Worm (Caenorhabditis elegans): ENCODE measurements around the gene F20G2.5.

The F20G2.5 gene

DNA sequence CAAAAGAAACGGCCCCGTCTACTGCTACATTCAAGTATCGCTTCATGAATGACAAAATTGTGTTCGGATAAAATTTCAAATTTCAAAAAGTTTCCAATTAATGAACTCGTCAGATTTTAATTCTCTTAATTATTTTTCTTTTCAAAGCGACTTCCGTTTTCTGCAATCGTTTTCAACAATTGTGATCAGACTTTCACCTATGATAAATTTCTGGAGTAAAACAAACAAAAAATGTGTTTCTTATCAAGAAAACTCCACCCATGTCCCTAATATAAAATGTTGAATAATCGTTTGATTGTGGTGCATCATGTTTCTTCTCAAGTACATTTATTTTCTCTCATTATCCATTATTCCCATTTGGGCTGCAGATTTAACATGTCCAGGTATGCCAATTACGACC is at the start of gene F20G2.5:
Gene F20G2.5 (plus strand): TSS at position 301 of the 400 bp plus-strand sequence.
- TF ChIP-seq nhr-28 (tag; optimal IDR thresholded peaks at IDR 0.05) (peak; percentile 49), attf-4 (tag; optimal IDR thresholded peaks at IDR 0.05) (no peak)

DNA sequence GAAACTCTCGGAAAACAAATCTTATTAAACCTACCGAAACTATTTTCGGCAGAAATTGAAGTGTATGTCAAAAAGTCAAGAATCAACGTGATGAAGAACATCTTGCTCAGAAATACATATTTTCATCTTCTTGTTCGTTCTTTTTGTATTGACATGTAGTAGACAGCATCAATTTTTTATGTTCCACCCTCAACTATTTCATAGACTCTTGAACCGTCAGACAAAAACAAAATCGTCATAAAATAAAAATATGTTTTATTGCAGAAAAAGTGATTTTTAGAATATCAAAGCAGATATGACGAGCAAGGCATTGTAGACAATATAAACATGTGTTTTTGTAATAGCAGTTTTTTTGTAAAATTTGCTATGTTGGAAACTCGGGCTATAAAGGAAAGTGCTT is 46.5 kb upstream of the F20G2.5 start, which contains the start of gene F35E12.2:
Gene F35E12.2 (minus strand): TSS at position 101 of the 400 bp plus-strand sequence.
- TF ChIP-seq pha-4 (GFP tag; IDR thresholded peaks at IDR 0.05) (no peak), pha-4 (tag; optimal IDR thresholded peaks at IDR 0.05) (no peak), nhr-10 (tag; optimal IDR thresholded peaks at IDR 0.05) (no peak), tag-97 (GFP tag; IDR thresholded peaks at IDR 0.05) (no peak), saeg-2 (GFP tag; IDR thresholded peaks at IDR 0.05) (no peak), gei-8 (GFP tag; optimal IDR thresholded peaks at IDR 0.05) (no peak), fkh-10 (GFP tag; optimal IDR thresholded peaks at IDR 0.05) (no peak), skn-1 (tag; optimal IDR thresholded peaks at IDR 0.05) (no peak), daf-8 (GFP tag; IDR thresholded peaks at IDR 0.05) (no peak), nhr-25 (tag; optimal IDR thresholded peaks at IDR 0.05; ENCODE audit: borderline replicate concordance, insufficient read depth) (no peak), rbr-2 (tag; optimal IDR thresholded peaks at IDR 0.05) (no peak), nhr-42 (GFP tag; IDR thresholded peaks at IDR 0.05) (no peak), ceh-28 (tag; optimal IDR thresholded peaks at IDR 0.05) (no peak), jun-1 (tag; optimal IDR thresholded peaks at IDR 0.05) (no peak), unc-130 (GFP tag; optimal IDR thresholded peaks at IDR 0.05) (no peak), madf-5 (GFP tag; IDR thresholded peaks at IDR 0.05) (no peak), Y5F2A.4 (GFP tag; optimal IDR thresholded peaks at IDR 0.05) (no peak), ctbp-1 (GFP tag; IDR thresholded peaks at IDR 0.05) (no peak), F26F4.8 (GFP tag; conservative IDR thresholded peaks at IDR 0.05) (no peak)

DNA sequence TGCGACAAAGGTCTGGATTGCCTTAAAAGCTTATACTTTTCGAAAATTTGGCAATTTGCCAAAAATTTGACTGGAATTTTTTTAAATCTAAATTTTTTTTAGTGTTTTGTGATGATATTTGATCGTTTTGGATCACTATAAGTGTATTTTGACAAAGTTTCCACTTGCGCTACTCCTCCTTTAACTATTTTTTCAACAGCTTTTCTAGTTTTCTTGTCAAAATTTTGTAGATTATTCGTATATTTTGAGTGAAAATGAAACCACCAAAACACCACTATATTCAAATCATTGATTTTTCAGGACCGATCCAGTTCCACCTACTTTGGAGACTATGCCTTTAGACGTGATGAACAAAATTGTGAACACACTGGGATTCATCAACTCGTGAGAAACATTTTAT is 45.7 kb upstream of the F20G2.5 start, which contains the start of gene fbxa-181:
Gene fbxa-181 (plus strand): TSS at position 301 of the 400 bp plus-strand sequence.
- no peak for TF ChIP-seq pha-4 (GFP tag; IDR thresholded peaks at IDR 0.05)
- TF ChIP-seq pha-4 (tag; optimal IDR thresholded peaks at IDR 0.05): no peak
- TF ChIP-seq dve-1 (tag; optimal IDR thresholded peaks at IDR 0.05; ENCODE audit: insufficient read depth): no peak
- TF ChIP-seq snpc-4 (tag; optimal IDR thresholded peaks at IDR 0.05): no peak
- TF ChIP-seq T20F7.1 (GFP tag; optimal IDR thresholded peaks at IDR 0.05): no peak
- no peak for TF ChIP-seq skn-1 (tag; optimal IDR thresholded peaks at IDR 0.05)
- no peak for TF ChIP-seq ceh-82 (tag; optimal IDR thresholded peaks at IDR 0.05)
- TF ChIP-seq fkh-10 (GFP tag; optimal IDR thresholded peaks at IDR 0.05): no peak
- no peak for TF ChIP-seq nhr-28 (tag; optimal IDR thresholded peaks at IDR 0.05)
- TF ChIP-seq nhr-237 (tag; optimal IDR thresholded peaks at IDR 0.05): no peak
- TF ChIP-seq arid-1 (GFP tag; conservative IDR thresholded peaks at IDR 0.05): no peak
- TF ChIP-seq Y75B8A.6 (GFP tag; IDR thresholded peaks at IDR 0.05): no peak

DNA sequence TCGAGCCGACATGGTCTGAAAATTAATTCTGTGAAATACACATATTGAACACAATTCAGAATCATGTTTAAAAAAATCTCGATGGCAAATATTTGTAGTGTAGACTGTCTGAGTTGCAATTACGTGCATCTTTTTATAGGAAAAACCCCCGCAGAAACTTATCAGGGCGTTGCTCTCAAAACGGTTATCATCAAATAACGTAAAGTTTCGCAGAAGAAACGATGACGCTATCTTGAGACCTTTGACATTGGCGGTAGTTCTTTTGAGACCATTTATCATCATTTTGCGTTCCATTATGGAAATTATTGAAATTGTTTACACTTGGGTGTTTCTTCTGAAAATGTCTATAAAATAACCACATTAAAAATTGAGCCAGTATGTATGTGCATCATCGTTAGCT is 40.5 kb upstream of the F20G2.5 start, which contains the start of gene dct-17:
Gene dct-17 (minus strand): TSS at position 23 of the 400 bp plus-strand sequence.
- TF ChIP-seq Y105C5A.15 (GFP tag; IDR thresholded peaks at IDR 0.05) (no peak), lin-15B (tag; optimal IDR thresholded peaks at IDR 0.05) (no peak), daf-8 (GFP tag; IDR thresholded peaks at IDR 0.05) (no peak), hlh-30 (tag; optimal IDR thresholded peaks at IDR 0.05; ENCODE audit: insufficient read depth) (no peak), fos-1 (tag; optimal IDR thresholded peaks at IDR 0.05) (no peak), daf-16 (GFP tag; optimal IDR thresholded peaks at IDR 0.05) (no peak), daf-16 (tag; optimal IDR thresholded peaks at IDR 0.05) (peak; percentile 6), dmd-6 (GFP tag; IDR thresholded peaks at IDR 0.05) (peak; percentile 70), nhr-28 (tag; optimal IDR thresholded peaks at IDR 0.05) (peak; percentile 31), lin-1 (GFP tag; IDR thresholded peaks at IDR 0.05) (no peak), zip-2 (tag; optimal IDR thresholded peaks at IDR 0.05) (no peak), egl-43 (GFP tag; IDR thresholded peaks at IDR 0.05) (no peak), dmd-9 (GFP tag; IDR thresholded peaks at IDR 0.05) (no peak), unc-62 (GFP tag; optimal IDR thresholded peaks at IDR 0.05 in 1 of 2) (no peak), unc-62 (tag; optimal IDR thresholded peaks at IDR 0.05) (no peak), aha-1 (tag) (peak; percentile 14), pha-4 (GFP tag; IDR thresholded peaks at IDR 0.05) (no peak), pha-4 (tag; optimal IDR thresholded peaks at IDR 0.05) (no peak), spr-3 (GFP tag; optimal IDR thresholded peaks at IDR 0.05) (no peak), cey-2 (tag; optimal IDR thresholded peaks at IDR 0.05; ENCODE audit: borderline replicate concordance, insufficient read depth) (no peak), tag-97 (GFP tag; IDR thresholded peaks at IDR 0.05) (no peak), nhr-10 (tag; optimal IDR thresholded peaks at IDR 0.05) (no peak), pqm-1 (tag; optimal IDR thresholded peaks at IDR 0.05) (peak; percentile 48)

Data from whole organism, L4 larva.